Fruit fly (Drosophila melanogaster): Measurements from ENCODE around the gene CG42393.

The CG42393 gene

DNA sequence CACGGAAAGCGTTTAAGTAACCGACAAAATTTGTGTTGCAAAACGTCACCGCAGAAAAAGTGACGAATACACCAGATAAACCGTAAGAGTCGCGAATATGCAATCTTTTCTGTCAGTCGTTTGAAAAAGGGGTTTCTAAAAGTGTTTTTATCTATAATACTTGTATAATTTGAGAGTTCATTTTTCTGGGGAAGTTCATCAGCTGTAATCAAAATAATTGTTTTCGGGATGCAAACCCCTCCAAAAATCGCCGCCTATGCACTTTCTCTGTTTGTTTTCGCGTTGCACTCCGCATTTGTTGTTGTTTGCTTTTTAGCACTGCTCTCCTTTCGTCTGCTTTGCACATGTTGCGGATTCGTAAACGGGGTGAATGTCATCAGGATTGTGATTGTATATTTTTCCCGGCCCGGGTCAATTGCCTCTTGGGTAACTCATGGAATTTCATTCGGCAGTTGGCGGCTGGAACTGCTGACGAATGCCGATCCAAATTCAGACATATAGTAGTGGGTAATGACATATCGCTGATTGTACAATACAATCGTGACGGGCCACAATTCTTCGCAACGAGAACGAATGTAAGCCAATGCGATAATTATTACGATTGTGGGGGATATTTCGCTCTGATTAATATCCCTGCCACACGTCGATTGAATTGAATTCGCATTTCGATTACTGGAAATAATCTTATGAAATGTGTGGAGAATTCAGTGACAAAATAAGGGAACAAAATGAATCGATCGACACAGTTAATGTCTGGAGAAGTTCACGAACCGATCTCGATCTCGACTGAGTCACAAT is 30.6 kb upstream of the CG42393 start (continued):
- TF ChIP-seq CG16779 (tag; optimal IDR thresholded peaks at IDR 0.05) = peak; percentile 87
- TF ChIP-seq CG10669 (GFP tag; optimal IDR thresholded peaks at IDR 0.05) = peak; percentile 89
- peak; percentile 96 for TF ChIP-seq CG11762 (GFP tag; optimal IDR thresholded peaks at IDR 0.05; ENCODE audit: insufficient read depth)
- TF ChIP-seq CG3032 (tag; optimal IDR thresholded peaks at IDR 0.05) = peak; percentile 79
- TF ChIP-seq CG31627 (GFP tag; optimal IDR thresholded peaks at IDR 0.05) = peak; percentile 100
- peak; percentile 100 for TF ChIP-seq topi (GFP tag; optimal IDR thresholded peaks at IDR 0.05)
- TF ChIP-seq Gug (GFP tag; IDR thresholded peaks at IDR 0.05) = peak; percentile 72
- TF ChIP-seq CG7368 (GFP tag; optimal IDR thresholded peaks at IDR 0.05) = peak; percentile 96
- peak; percentile 98 for TF ChIP-seq CG11902 (GFP tag; optimal IDR thresholded peaks at IDR 0.05)
- peak; percentile 98 for TF ChIP-seq pdm3 (GFP tag; optimal IDR thresholded peaks at IDR 0.05)
- TF ChIP-seq OdsH (GFP tag; optimal IDR thresholded peaks at IDR 0.05) = peak; percentile 97
- TF ChIP-seq Blimp-1 (GFP tag; optimal IDR thresholded peaks at IDR 0.05) = peak; percentile 98
- peak; percentile 74 to 93 for TF ChIP-seq salr (GFP tag; optimal IDR thresholded peaks at IDR 0.05)
- TF ChIP-seq CG10631 (GFP tag; optimal IDR thresholded peaks at IDR 0.05) = peak; percentile 97
- peak; percentile 80 for TF ChIP-seq CG6808 (GFP tag; optimal IDR thresholded peaks at IDR 0.05)
- peak; percentile 100 for TF ChIP-seq lz (GFP tag; optimal IDR thresholded peaks at IDR 0.05)
- peak; percentile 86 for TF ChIP-seq dac (GFP tag; optimal IDR thresholded peaks at IDR 0.05)
- peak; percentile 95 for TF ChIP-seq Hr4 (GFP tag; optimal IDR thresholded peaks at IDR 0.05)
- TF ChIP-seq achi (GFP tag; optimal IDR thresholded peaks at IDR 0.05) = peak; percentile 97
- peak; percentile 69 for TF ChIP-seq dsx (GFP tag; optimal IDR thresholded peaks at IDR 0.05; ENCODE audit: poor library complexity, severe bottlenecking)
- TF ChIP-seq fd59A (GFP tag; optimal IDR thresholded peaks at IDR 0.05) = peak; percentile 83
- TF ChIP-seq CG4318 (GFP tag; optimal IDR thresholded peaks at IDR 0.05) = peak; percentile 90
- peak; percentile 100 for TF ChIP-seq Hr39 (GFP tag; optimal IDR thresholded peaks at IDR 0.05)
- peak; percentile 100 for TF ChIP-seq svp (GFP tag)
- peak; percentile 97 for TF ChIP-seq Sox15 (GFP tag; optimal IDR thresholded peaks at IDR 0.05)
- peak; percentile 73 to 79 for TF ChIP-seq ss (GFP tag; optimal IDR thresholded peaks at IDR 0.05)
- TF ChIP-seq esn (GFP tag; optimal IDR thresholded peaks at IDR 0.05) = peak; percentile 100
- TF ChIP-seq CG11294 (GFP tag; IDR thresholded peaks at IDR 0.05) = peak; percentile 57; the same call in 1 of the 2 replicates
- TF ChIP-seq Ets21C (GFP tag; optimal IDR thresholded peaks at IDR 0.05) = peak; percentile 99
- TF ChIP-seq CG8119 (GFP tag; IDR thresholded peaks at IDR 0.05) = peak; percentile 92
- TF ChIP-seq CG9139 (GFP tag; optimal IDR thresholded peaks at IDR 0.05) = peak; percentile 54

DNA sequence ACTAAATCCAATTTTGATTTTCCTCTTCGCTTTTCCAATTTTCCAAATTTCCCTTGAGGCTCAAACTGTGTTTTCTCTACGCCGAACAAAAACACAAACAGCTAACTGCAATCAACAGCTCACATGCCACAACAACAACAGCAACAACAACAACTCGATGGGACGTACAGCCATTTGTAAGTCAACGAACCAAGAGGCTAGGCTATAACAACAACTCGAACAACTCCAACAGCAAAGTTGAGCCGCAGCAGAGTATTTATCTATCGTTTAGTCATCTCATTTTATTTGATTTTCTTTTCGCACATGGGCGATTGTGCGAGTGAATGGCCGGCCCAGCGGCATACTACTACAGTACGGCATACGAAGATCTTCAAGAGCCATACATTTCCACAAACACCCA is 29.8 kb upstream of the CG42393 start:
- 0 out of 3 replicates have a peak, but pooled peaks have one; percentile 7 for TF ChIP-seq CG6163 (GFP tag; IDR thresholded peaks at IDR 0.05)
- no peak for TF ChIP-seq vri (GFP tag; optimal IDR thresholded peaks at IDR 0.05)
- TF ChIP-seq fkh (GFP tag; optimal IDR thresholded peaks at IDR 0.05) = peak; percentile 33

DNA sequence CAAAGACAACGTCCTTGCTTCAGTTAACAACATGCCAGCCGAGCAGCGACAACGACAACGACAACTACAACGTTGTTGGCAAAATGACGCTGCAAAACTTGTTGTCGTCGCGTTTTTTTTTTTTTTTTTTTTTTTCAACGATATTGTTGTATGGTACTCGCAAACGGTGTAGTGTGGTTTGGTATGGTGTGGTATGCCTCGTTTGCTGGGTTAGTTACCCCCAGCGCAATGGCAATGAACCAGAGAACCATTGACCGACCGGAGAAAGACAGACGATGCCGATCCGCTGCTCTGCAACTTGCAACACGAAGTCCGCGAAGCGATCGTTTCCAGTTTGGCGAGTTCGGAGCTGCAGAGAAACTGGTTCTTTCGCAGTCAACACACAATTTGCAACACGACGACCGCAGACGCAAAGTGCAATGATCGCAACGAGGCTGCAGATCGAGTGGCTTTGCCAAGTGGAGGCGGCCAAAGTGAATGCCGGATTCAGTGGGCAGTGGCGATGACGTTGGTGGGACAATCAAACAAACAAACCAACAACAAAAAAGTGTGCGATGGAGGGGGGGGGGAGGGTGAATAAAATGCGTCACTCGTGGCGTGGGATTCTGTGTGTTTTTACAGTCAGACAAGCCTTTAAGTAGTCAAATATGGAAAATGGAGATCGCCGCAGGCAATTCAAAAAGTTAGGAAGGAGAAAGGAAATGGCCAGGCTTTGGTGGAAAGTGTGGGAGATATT is 29.2 kb upstream of the CG42393 start:
- peak; percentile 75 for TF ChIP-seq Eip75B (GFP tag; optimal IDR thresholded peaks at IDR 0.05)
- no peak for TF ChIP-seq Sox15 (GFP tag; optimal IDR thresholded peaks at IDR 0.05)
- TF ChIP-seq Ets96B (tag; optimal IDR thresholded peaks at IDR 0.05) = no peak
- peak; percentile 65 for TF ChIP-seq dsx (GFP tag; optimal IDR thresholded peaks at IDR 0.05; ENCODE audit: poor library complexity, severe bottlenecking)
- TF ChIP-seq svp (GFP tag) = peak; percentile 70
- TF ChIP-seq CG1621 (tag; optimal IDR thresholded peaks at IDR 0.05) = peak; percentile 46
- TF ChIP-seq ss (GFP tag; optimal IDR thresholded peaks at IDR 0.05) = peak; percentile 34 to 78
- no peak for TF ChIP-seq CG31627 (GFP tag; optimal IDR thresholded peaks at IDR 0.05)
- peak; percentile 11 for TF ChIP-seq CG16779 (tag; optimal IDR thresholded peaks at IDR 0.05)
- no peak for TF ChIP-seq CG8319 (GFP tag; optimal IDR thresholded peaks at IDR 0.05)
- peak; percentile 2 for TF ChIP-seq Met (GFP tag; optimal IDR thresholded peaks at IDR 0.05)
- TF ChIP-seq CG8119 (GFP tag; IDR thresholded peaks at IDR 0.05) = peak; percentile 78
- TF ChIP-seq Gug (GFP tag; IDR thresholded peaks at IDR 0.05) = no peak
- no peak for TF ChIP-seq Hr4 (GFP tag; optimal IDR thresholded peaks at IDR 0.05)
- TF ChIP-seq CG11902 (GFP tag; optimal IDR thresholded peaks at IDR 0.05) = no peak
- peak; percentile 64 for TF ChIP-seq CG6854 (GFP tag; optimal IDR thresholded peaks at IDR 0.05)
- no peak for TF ChIP-seq CG6276 (GFP tag; optimal IDR thresholded peaks at IDR 0.05)
- TF ChIP-seq OdsH (GFP tag; optimal IDR thresholded peaks at IDR 0.05) = no peak
- TF ChIP-seq lz (GFP tag; optimal IDR thresholded peaks at IDR 0.05) = no peak
- no peak for TF ChIP-seq Hr39 (GFP tag; optimal IDR thresholded peaks at IDR 0.05)
- peak; percentile 65 for TF ChIP-seq Eip78C (GFP tag)
- no peak for TF ChIP-seq fkh (GFP tag; optimal IDR thresholded peaks at IDR 0.05)
- peak in 1 of 2 experiments; percentile 15 for TF ChIP-seq salr (GFP tag; optimal IDR thresholded peaks at IDR 0.05)
- TF ChIP-seq Eip93F (GFP tag; optimal IDR thresholded peaks at IDR 0.05) = no peak

Data from whole organism, prepupa.